Worm (Caenorhabditis elegans) whole organism, L1 larva: ENCODE results near the gene ard-1.

ENCODE experiments used
- C16A3.4 ChIP-seq: fragments of 150-350 bp; optimal IDR thresholded peaks from 2 replicates; lab custom pipeline; 2014; ENCODE audit warnings: missing biosample characterization, missing genetic modification characterization
- F16B12.6 ChIP-seq: fragments of 150-350 bp; optimal IDR thresholded peaks from 2 replicates; lab custom pipeline; 2014; ENCODE audit warnings: missing biosample characterization, missing genetic modification characterization
- Y116A8C.19 ChIP-seq: sonication (generic microtip); optimal IDR thresholded peaks from 2 replicates; lab custom pipeline; 2016; ENCODE audit warnings: missing compliant biosample characterization, missing genetic modification characterization, borderline replicate concordance
- aly-2 ChIP-seq: fragments of 150-350 bp; optimal IDR thresholded peaks from 2 replicates; lab custom pipeline; 2014; ENCODE audit warnings: missing biosample characterization, missing genetic modification characterization
- ama-1 ChIP-seq: fragments of 150-350 bp; optimal IDR thresholded peaks from 2 replicates; lab custom pipeline; 2014
- blmp-1 ChIP-seq: fragments of 150-350 bp; optimal IDR thresholded peaks from 2 replicates; lab custom pipeline; 2014; ENCODE audit warnings: missing biosample characterization, missing genetic modification characterization
- ceh-8 ChIP-seq: fragments of 200-800 bp; sonication (Bioruptor generic); optimal IDR thresholded peaks from 2 replicates; lab custom pipeline; 2018; ENCODE audit warnings: mild to moderate bottlenecking, missing genetic modification characterization, moderate library complexity, missing compliant biosample characterization
- ceh-88 ChIP-seq: fragments of 200-800 bp; sonication (Bioruptor generic); IDR thresholded peaks from 2 replicates; pipeline ENCODE4 v1.3.6; 2022; ENCODE audit warnings: missing genetic modification characterization, missing compliant biosample characterization
- dpl-1 ChIP-seq, 3 experiments: fragments of 150-350 bp in 2 of 3; sonication (generic microtip) in 1 of 3; optimal IDR thresholded peaks; 2 replicates each; lab custom pipeline; 2014 to 2017; ENCODE audit warnings: missing biosample characterization in 3 of 3, missing genetic modification characterization in 3 of 3, missing genetic modification reagents in 3 of 3
- dsc-1 ChIP-seq: sonication (generic microtip); optimal IDR thresholded peaks from 2 replicates; lab custom pipeline; 2016; ENCODE audit warnings: mild to moderate bottlenecking, missing genetic modification characterization, missing compliant biosample characterization
- efl-1 ChIP-seq, 4 experiments: fragments of 150-350 bp; optimal IDR thresholded peaks in 3 of 4; peaks in 1 of 4; 1 replicate in 1 of 4; 2 replicates in 3 of 4; lab custom pipeline; 2014; ENCODE audit warnings: missing biosample characterization in 2 of 4, missing genetic modification characterization in 2 of 4, missing genetic modification reagents in 2 of 4
- egl-13 ChIP-seq: sonication (generic microtip); optimal IDR thresholded peaks from 2 replicates; lab custom pipeline; 2016; ENCODE audit warnings: missing genotype, missing genetic modification reagents, missing genetic modification characterization, missing compliant biosample characterization
- egl-27 ChIP-seq, 2 experiments: fragments of 150-350 bp in 1 of 2; sonication (generic microtip); optimal IDR thresholded peaks; 3 replicates each; lab custom pipeline; 2017 to 2018; ENCODE audit warnings: missing biosample characterization in 2 of 2, missing genetic modification characterization in 2 of 2, missing genetic modification reagents in 2 of 2
- elt-2 ChIP-seq: sonication (generic microtip); optimal IDR thresholded peaks from 2 replicates; lab custom pipeline; 2016; ENCODE audit warnings: missing genetic modification characterization, mild to moderate bottlenecking, inconsistent platforms, missing compliant biosample characterization, missing genetic modification reagents
- elt-3 ChIP-seq, 6 experiments: fragments of 150-350 bp in 1 of 6; sonication (generic microtip); optimal IDR thresholded peaks; 2 replicates each; lab custom pipeline; 2017 to 2018; ENCODE audit warnings: missing biosample characterization in 6 of 6, missing genetic modification characterization in 6 of 6, inconsistent platforms in 1 of 6
- fos-1 ChIP-seq: fragments of 150-350 bp; optimal IDR thresholded peaks from 2 replicates; lab custom pipeline; 2014; ENCODE audit warnings: missing biosample characterization, missing genetic modification characterization
- grh-1 ChIP-seq: fragments of 200-800 bp; sonication (Bioruptor generic); IDR thresholded peaks from 2 replicates; pipeline ENCODE4 v1.3.6; 2022; ENCODE audit warnings: missing genetic modification reagents, missing genetic modification characterization, missing compliant biosample characterization
- hpl-2 ChIP-seq: fragments of 150-350 bp; optimal IDR thresholded peaks from 2 replicates; lab custom pipeline; 2014; ENCODE audit warnings: missing biosample characterization, missing genetic modification reagents, missing genetic modification characterization
- irx-1 ChIP-seq: sonication (generic microtip); optimal IDR thresholded peaks from 2 replicates; lab custom pipeline; 2016; ENCODE audit warnings: missing genetic modification characterization, missing compliant biosample characterization
- lin-14 ChIP-seq: fragments of 200-800 bp; sonication (Bioruptor generic); optimal IDR thresholded peaks from 2 replicates; lab custom pipeline; 2018; ENCODE audit warnings: mild to moderate bottlenecking, missing genetic modification characterization, moderate library complexity, missing compliant biosample characterization
- lin-35 ChIP-seq, 2 experiments: fragments of 150-350 bp; optimal IDR thresholded peaks; 2 replicates each; lab custom pipeline; 2014; ENCODE audit warnings: missing biosample characterization in 2 of 2, missing genetic modification characterization in 2 of 2, missing genetic modification reagents in 2 of 2
- lir-3 ChIP-seq: sonication (generic microtip); optimal IDR thresholded peaks from 2 replicates; lab custom pipeline; 2016; ENCODE audit warnings: mild to moderate bottlenecking, missing genetic modification characterization, moderate library complexity, missing compliant biosample characterization; ENCODE audit not compliant: poor library complexity
- mep-1 ChIP-seq: fragments of 150-350 bp; optimal IDR thresholded peaks from 2 replicates; lab custom pipeline; 2014; ENCODE audit warnings: missing biosample characterization, missing genetic modification characterization
- nhr-11 ChIP-seq: fragments of 150-350 bp; optimal IDR thresholded peaks from 2 replicates; lab custom pipeline; 2014; ENCODE audit warnings: missing biosample characterization, missing genetic modification characterization
- nhr-12 ChIP-seq: sonication (generic microtip); optimal IDR thresholded peaks from 2 replicates; lab custom pipeline; 2017; ENCODE audit warnings: missing biosample characterization, missing genetic modification characterization
- nhr-19 ChIP-seq: fragments of 200-800 bp; sonication (Bioruptor generic); conservative IDR thresholded peaks from 2 replicates; pipeline ENCODE4 v1.3.6; 2022; ENCODE audit warnings: missing genetic modification characterization, missing compliant biosample characterization
- nhr-71 ChIP-seq: sonication (generic microtip); optimal IDR thresholded peaks from 2 replicates; lab custom pipeline; 2016; ENCODE audit warnings: mild to moderate bottlenecking, missing genetic modification characterization, moderate library complexity, missing compliant biosample characterization
- nhr-77 ChIP-seq: fragments of 150-350 bp; optimal IDR thresholded peaks from 2 replicates; lab custom pipeline; 2014; ENCODE audit warnings: missing biosample characterization, missing genetic modification characterization
- nhr-85 ChIP-seq: sonication (generic microtip); peaks from one replicate; lab custom pipeline; 2016; ENCODE audit warnings: missing genetic modification characterization, inconsistent platforms, missing compliant biosample characterization
- pag-3 ChIP-seq: sonication (generic microtip); optimal IDR thresholded peaks from 2 replicates; lab custom pipeline; 2017; ENCODE audit warnings: missing genetic modification characterization, mild to moderate bottlenecking, missing compliant biosample characterization, antibody characterized with exemption, borderline replicate concordance; ENCODE audit not compliant: insufficient read depth
- pqm-1 ChIP-seq: sonication (generic microtip); optimal IDR thresholded peaks from 3 replicates; lab custom pipeline; 2017; ENCODE audit warnings: missing biosample characterization, missing genetic modification characterization
- snpc-4 ChIP-seq: fragments of 150-350 bp; optimal IDR thresholded peaks from 2 replicates; lab custom pipeline; 2014; ENCODE audit warnings: missing biosample characterization, missing genetic modification characterization
- snu-23 ChIP-seq: sonication (generic microtip); optimal IDR thresholded peaks from 2 replicates; lab custom pipeline; 2016; ENCODE audit warnings: missing genetic modification characterization, missing compliant biosample characterization
- sptf-1 ChIP-seq: fragments of 150-350 bp; optimal IDR thresholded peaks from 2 replicates; lab custom pipeline; 2014; ENCODE audit warnings: missing biosample characterization, missing genetic modification characterization
- sup-37 ChIP-seq: fragments of 200-800 bp; sonication (Bioruptor generic); optimal IDR thresholded peaks from 2 replicates; lab custom pipeline; 2018; ENCODE audit warnings: mild to moderate bottlenecking, missing genetic modification characterization, missing compliant biosample characterization
- tlp-1 ChIP-seq: fragments of 150-350 bp; optimal IDR thresholded peaks from 2 replicates; lab custom pipeline; 2014; ENCODE audit warnings: missing biosample characterization, missing genetic modification characterization
- unc-130 ChIP-seq: fragments of 150-350 bp; optimal IDR thresholded peaks from 2 replicates; lab custom pipeline; 2017; ENCODE audit warnings: missing biosample characterization, missing genetic modification characterization, inconsistent platforms
- unc-62 ChIP-seq: fragments of 150-350 bp; optimal IDR thresholded peaks from 2 replicates; lab custom pipeline; 2014; ENCODE audit warnings: missing biosample characterization, missing genetic modification reagents, missing genetic modification characterization
- unc-86 ChIP-seq: sonication (generic microtip); optimal IDR thresholded peaks from 2 replicates; lab custom pipeline; 2016; ENCODE audit warnings: missing genetic modification characterization, missing compliant biosample characterization
- vab-15 ChIP-seq: sonication (generic microtip); optimal IDR thresholded peaks from 2 replicates; lab custom pipeline; 2017; ENCODE audit warnings: missing genotype, mild to moderate bottlenecking, missing genetic modification characterization, missing compliant biosample characterization
- zip-4 ChIP-seq: fragments of 200-800 bp; sonication (Bioruptor generic); optimal IDR thresholded peaks from 2 replicates; lab custom pipeline; 2018; ENCODE audit warnings: mild to moderate bottlenecking, missing genetic modification characterization, moderate library complexity, missing compliant biosample characterization

The ard-1 gene

ce11 chrIV:11142314-11143227, 11.5 kb downstream of the ard-1 start, which contains the start of gene skih-2 (continued):
- TF ChIP-seq nhr-71 (tag; lab: Kevin White, UChicago) (peak; percentile 64), egl-13 (tag; lab: Kevin White, UChicago) (no peak), hpl-2 (no peak), ceh-88 (GFP tag; lab: Robert Waterston, UW) (no peak), mep-1 (peak; percentile 70), unc-130 (tag; lab: Kevin White, UChicago) (no peak), C16A3.4 (peak; percentile 38), nhr-11 (tag; lab: Kevin White, UChicago) (no peak), Y116A8C.19 (no peak), aly-2 (tag; lab: Kevin White, UChicago) (no peak), irx-1 (tag; lab: Kevin White, UChicago) (peak; percentile 40), grh-1 (no peak), nhr-19 (GFP tag; lab: Robert Waterston, UW) (peak; percentile 68)

- no peak for TF ChIP-seq sup-37 (GFP tag; lab: Kevin White, UChicago)
- TF ChIP-seq nhr-77 = no peak
Measured at ce11 chrIV:11143228-11143444, 12.1 kb downstream of the ard-1 start, which contains the start of gene F01G4.4. F01G4.4 (plus strand) TSS chrIV:11143345.

- TF ChIP-seq lin-35 (GFP tag; optimal IDR thresholded peaks at IDR 0.05; lab: Kevin White, UChicago) (peak in 1 of 2 experiments; percentile 20), pag-3 (tag; lab: Kevin White, UChicago) (no peak), dpl-1 (GFP tag; optimal IDR thresholded peaks at IDR 0.05; lab: Kevin White, UChicago) (peak in 1 of 3 experiments; percentile 35), tlp-1 (tag; lab: Kevin White, UChicago) (no peak), unc-86 (no peak), F16B12.6 (tag; lab: Kevin White, UChicago) (no peak), hpl-2 (no peak), nhr-77 (no peak), grh-1 (no peak), nhr-19 (GFP tag; lab: Robert Waterston, UW) (no peak), efl-1 (optimal IDR thresholded peaks at IDR 0.05; lab: Kevin White, UChicago) (no peak), efl-1 (GFP tag; optimal IDR thresholded peaks at IDR 0.05 in 1 of 2; lab: Kevin White, UChicago) (peak; percentile 50 to 92), dsc-1 (no peak)
Measured at ce11 chrIV:11145929-11146339, 14.9 kb downstream of the ard-1 start.

ce11 chrIV:11146492-11146891, 15.4 kb downstream of the ard-1 start:
- TF ChIP-seq vab-15 (tag; lab: Kevin White, UChicago) (no peak), dsc-1 (no peak), zip-4 (GFP tag; lab: Kevin White, UChicago) (no peak), dpl-1 (GFP tag; optimal IDR thresholded peaks at IDR 0.05; lab: Kevin White, UChicago) (no peak), lir-3 (tag; lab: Kevin White, UChicago) (no peak), lin-14 (GFP tag; lab: Kevin White, UChicago) (no peak)

- peak; percentile 90 for TF ChIP-seq aly-2 (tag; lab: Kevin White, UChicago)
- TF ChIP-seq egl-13 (tag; lab: Kevin White, UChicago) = no peak
- no peak for TF ChIP-seq unc-62
- TF ChIP-seq nhr-12 = no peak
- TF ChIP-seq elt-3 (tag; optimal IDR thresholded peaks at IDR 0.05; lab: Kevin White, UChicago) = peak in 1 of 6 experiments; percentile 20
- TF ChIP-seq snpc-4 (tag; lab: Kevin White, UChicago) = no peak
- TF ChIP-seq nhr-71 (tag; lab: Kevin White, UChicago) = peak; percentile 42
- peak; percentile 26; the same call in 1 of the 2 replicates for TF ChIP-seq nhr-19 (GFP tag; lab: Robert Waterston, UW)
- no peak for TF ChIP-seq fos-1
- TF ChIP-seq nhr-85 (tag; lab: Kevin White, UChicago) = peak; percentile 66
- peak in 1 of 2 experiments; percentile 13 for TF ChIP-seq efl-1 (optimal IDR thresholded peaks at IDR 0.05; lab: Kevin White, UChicago)
- TF ChIP-seq efl-1 (GFP tag; optimal IDR thresholded peaks at IDR 0.05 in 1 of 2; lab: Kevin White, UChicago) = peak in 1 of 2 experiments; percentile 93
- no peak for TF ChIP-seq nhr-77
- no peak for TF ChIP-seq sptf-1 (tag; lab: Kevin White, UChicago)
- peak; percentile 31 for TF ChIP-seq snu-23 (GFP tag; lab: Kevin White, UChicago)
- no peak for TF ChIP-seq pqm-1 (tag; lab: Kevin White, UChicago)
- no peak for TF ChIP-seq egl-27 (tag; optimal IDR thresholded peaks at IDR 0.05; lab: Kevin White, UChicago)
- no peak for TF ChIP-seq mep-1
- no peak for TF ChIP-seq ceh-8 (GFP tag; lab: Kevin White, UChicago)
- peak; percentile 64 for TF ChIP-seq ama-1 (lab: Kevin White, UChicago)
- TF ChIP-seq pag-3 (tag; lab: Kevin White, UChicago) = no peak
- peak; percentile 20 for TF ChIP-seq elt-2 (tag; lab: Kevin White, UChicago)
- TF ChIP-seq blmp-1 = no peak
- TF ChIP-seq vab-15 (tag; lab: Kevin White, UChicago) = no peak
Measured at ce11 chrIV:11146962-11147470, 15.9 kb downstream of the ard-1 start, which contains the start of gene pigq-1. pigq-1 (minus strand) TSS chrIV:11147247.
